Fruit fly (Drosophila melanogaster) whole organism, embryonic: ENCODE measurements around the gene CG15741.
A peak's percentile ranks its signal among the peaks of the same experiment; 100 is the strongest.

Experiments
- Aef1 ChIP-seq: fragments of 200-800 bp; sonication (Bioruptor generic); IDR thresholded peaks from 3 replicates; pipeline ENCODE4 v1.3.6; 2022; ENCODE audit warnings: missing biosample characterization, missing genetic modification characterization
- B-H2 ChIP-seq: fragments of 200-800 bp; sonication (Bioruptor generic); optimal IDR thresholded peaks from 2 replicates; lab custom pipeline; 2018; ENCODE audit warnings: missing biosample characterization, mild to moderate bottlenecking, missing genetic modification characterization
- BtbVII ChIP-seq: fragments of 200-800 bp; sonication (Bioruptor generic); optimal IDR thresholded peaks from 3 replicates; lab custom pipeline; 2017; ENCODE audit warnings: missing biosample characterization, mild to moderate bottlenecking, missing genetic modification characterization
- Bteb2 ChIP-seq: fragments of 200-800 bp; sonication (Bioruptor generic); optimal IDR thresholded peaks from 2 replicates; lab custom pipeline; 2016; ENCODE audit warnings: missing biosample characterization, missing genetic modification characterization
- CG11723 ChIP-seq: fragments of 200-800 bp; sonication (Bioruptor generic); optimal IDR thresholded peaks from 2 replicates; lab custom pipeline; 2017; ENCODE audit warnings: missing biosample characterization, mild to moderate bottlenecking, missing genetic modification characterization
- CG13287 ChIP-seq: fragments of 200-800 bp; sonication (Bioruptor generic); IDR thresholded peaks from 2 replicates; pipeline ENCODE4 v1.3.6; 2022; ENCODE audit warnings: missing biosample characterization, missing genetic modification characterization; ENCODE audit not compliant: partially characterized antibody
- CG14860 ChIP-seq: fragments of 200-800 bp; sonication (Bioruptor generic); IDR thresholded peaks from 3 replicates; pipeline ENCODE4 v1.3.6; 2022; ENCODE audit warnings: missing biosample characterization, missing genetic modification characterization; ENCODE audit not compliant: partially characterized antibody
- CG15073 ChIP-seq: fragments of 200-800 bp; sonication (Bioruptor generic); optimal IDR thresholded peaks from 2 replicates; lab custom pipeline; 2016; ENCODE audit warnings: missing biosample characterization, missing genetic modification characterization
- CG15696 ChIP-seq: fragments of 200-800 bp; sonication (Bioruptor generic); optimal IDR thresholded peaks from 2 replicates; lab custom pipeline; 2019; ENCODE audit warnings: missing biosample characterization, mild to moderate bottlenecking, missing genetic modification characterization, moderate library complexity
- CG17186 ChIP-seq: fragments of 200-800 bp; sonication (Bioruptor generic); optimal IDR thresholded peaks from 3 replicates; lab custom pipeline; 2017; ENCODE audit warnings: missing biosample characterization, missing genetic modification reagents, missing genetic modification characterization
- CG17361 ChIP-seq: fragments of 200-800 bp; sonication (Bioruptor generic); IDR thresholded peaks from 3 replicates; pipeline ENCODE4 v1.3.6; 2022; ENCODE audit warnings: missing biosample characterization, missing genetic modification characterization
- CG18599 ChIP-seq: fragments of 200-800 bp; sonication (Bioruptor generic); optimal IDR thresholded peaks from 3 replicates; lab custom pipeline; 2017; ENCODE audit warnings: missing biosample characterization, missing genetic modification characterization, mild to moderate bottlenecking, moderate library complexity, missing genetic modification reagents
- CG2120 ChIP-seq: fragments of 200-800 bp; sonication (Bioruptor generic); optimal IDR thresholded peaks from 3 replicates; lab custom pipeline; 2016; ENCODE audit warnings: missing biosample characterization, missing genetic modification characterization
- CG3065 ChIP-seq: fragments of 200-800 bp; sonication (Bioruptor generic); optimal IDR thresholded peaks from 2 replicates; lab custom pipeline; 2016; ENCODE audit warnings: missing biosample characterization, missing genetic modification characterization
- CG3163 ChIP-seq: fragments of 200-800 bp; sonication (Bioruptor generic); optimal IDR thresholded peaks from 3 replicates; lab custom pipeline; 2016; ENCODE audit warnings: missing biosample characterization, missing genetic modification characterization
- CG32532 ChIP-seq: fragments of 200-800 bp; sonication (Bioruptor generic); IDR thresholded peaks from 2 replicates; pipeline ENCODE4 v1.3.6; 2022; ENCODE audit warnings: missing biosample characterization, missing genetic modification characterization
- CG32772 ChIP-seq: fragments of 200-800 bp; sonication (Bioruptor generic); IDR thresholded peaks from 2 replicates; pipeline ENCODE4 v1.3.6; 2022; ENCODE audit warnings: missing biosample characterization, missing genetic modification characterization
- CG3995 ChIP-seq: fragments of 200-800 bp; sonication (Bioruptor generic); optimal IDR thresholded peaks from 3 replicates; lab custom pipeline; 2016; ENCODE audit warnings: missing biosample characterization, missing genetic modification characterization
- CG4282 ChIP-seq: fragments of 200-800 bp; sonication (Bioruptor generic); optimal IDR thresholded peaks from 2 replicates; lab custom pipeline; 2016; ENCODE audit warnings: missing biosample characterization, missing genetic modification characterization
- CG4854 ChIP-seq: fragments of 200-800 bp; sonication (Bioruptor generic); optimal IDR thresholded peaks from 2 replicates; lab custom pipeline; 2016; ENCODE audit warnings: missing biosample characterization, missing genetic modification characterization, inconsistent platforms
- CG7357 ChIP-seq: fragments of 200-800 bp; sonication (Bioruptor generic); IDR thresholded peaks from 3 replicates; pipeline ENCODE4 v1.3.6; 2022; ENCODE audit warnings: missing biosample characterization, missing genetic modification characterization
- Doc2 ChIP-seq: fragments of 200-800 bp; sonication (Bioruptor generic); IDR thresholded peaks from 2 replicates; pipeline ENCODE4 v1.3.6; 2022; ENCODE audit warnings: missing biosample characterization, missing genetic modification characterization
- Gsc ChIP-seq: fragments of 200-800 bp; sonication (Bioruptor generic); IDR thresholded peaks from 2 replicates; pipeline ENCODE4 v1.3.6; 2022; ENCODE audit warnings: missing biosample characterization, missing genetic modification characterization
- HLH3B ChIP-seq: fragments of 200-800 bp; sonication (Bioruptor generic); IDR thresholded peaks from 2 replicates; pipeline ENCODE4 v1.3.6; 2022; ENCODE audit warnings: missing biosample characterization, missing genetic modification characterization
- Hr51 ChIP-seq, 2 experiments: fragments of 200-800 bp; sonication (Bioruptor generic); optimal IDR thresholded peaks; 2 replicates in 1 of 2; 3 replicates in 1 of 2; lab custom pipeline; 2016 to 2018; ENCODE audit warnings: missing biosample characterization in 2 of 2, missing genetic modification characterization in 2 of 2, mild to moderate bottlenecking in 1 of 2, moderate library complexity in 1 of 2
- Hr78 ChIP-seq, 2 experiments: fragments of 200-800 bp in 1 of 2; fragments of >200 bp in 1 of 2; sonication (Bioruptor generic) in 1 of 2; optimal IDR thresholded peaks; 2 replicates each; lab custom pipeline; 2017 to 2019; ENCODE audit warnings: missing biosample characterization in 2 of 2, missing genetic modification characterization in 2 of 2, mild to moderate bottlenecking in 1 of 2, moderate library complexity in 1 of 2
- MESR4 ChIP-seq: fragments of 200-800 bp; sonication (Bioruptor generic); optimal IDR thresholded peaks from 2 replicates; lab custom pipeline; 2018; ENCODE audit warnings: missing biosample characterization, mild to moderate bottlenecking, missing genetic modification characterization, moderate library complexity
- Max ChIP-seq: fragments of 200-800 bp; sonication (Bioruptor generic); optimal IDR thresholded peaks from 2 replicates; lab custom pipeline; 2016; ENCODE audit warnings: missing biosample characterization, mild to moderate bottlenecking, missing genetic modification characterization
- Meics ChIP-seq: fragments of 200-800 bp; sonication (Bioruptor generic); optimal IDR thresholded peaks from 2 replicates; lab custom pipeline; 2017; ENCODE audit warnings: missing biosample characterization, mild to moderate bottlenecking, missing genetic modification characterization
- Oaz ChIP-seq: fragments of 200-800 bp; sonication (Bioruptor generic); IDR thresholded peaks from 2 replicates; pipeline ENCODE4 v1.3.6; 2022; ENCODE audit warnings: missing biosample characterization, missing genetic modification characterization
- ac ChIP-seq: fragments of 200-800 bp; sonication (Bioruptor generic); optimal IDR thresholded peaks from 3 replicates; lab custom pipeline; 2017; ENCODE audit warnings: missing biosample characterization, mild to moderate bottlenecking, missing genetic modification characterization
- cg ChIP-seq: fragments of 200-800 bp; sonication (Bioruptor generic); optimal IDR thresholded peaks from 3 replicates; lab custom pipeline; 2019; ENCODE audit warnings: missing biosample characterization, mild to moderate bottlenecking, missing genetic modification characterization, moderate library complexity
- chif ChIP-seq, 2 experiments: fragments of 200-800 bp; sonication (Bioruptor generic); optimal IDR thresholded peaks; 3 replicates each; lab custom pipeline; 2016; ENCODE audit warnings: missing biosample characterization in 2 of 2, missing genetic modification characterization in 2 of 2
- chinmo ChIP-seq: fragments of 200-800 bp; sonication (Bioruptor generic); IDR thresholded peaks from 4 replicates; pipeline ENCODE4 v1.3.6; 2022; ENCODE audit warnings: missing biosample characterization, missing genetic modification characterization; ENCODE audit not compliant: partially characterized antibody
- croc ChIP-seq: fragments of 200-800 bp; sonication (Bioruptor generic); conservative IDR thresholded peaks from 3 replicates; pipeline ENCODE4 v1.3.6; 2022; ENCODE audit warnings: missing biosample characterization, missing genetic modification characterization
- eve ChIP-seq, 2 experiments: fragments of >200 bp; optimal IDR thresholded peaks; 2 replicates each; lab custom pipeline; 2017; ENCODE audit warnings: missing biosample characterization in 2 of 2, missing genetic modification characterization in 2 of 2
- h ChIP-seq: fragments of >200 bp; optimal IDR thresholded peaks from 2 replicates; lab custom pipeline; 2017
- hb ChIP-seq: fragments of 200-800 bp; sonication (Bioruptor generic); IDR thresholded peaks from 3 replicates; pipeline ENCODE4 v1.3.6; 2022; ENCODE audit warnings: missing biosample characterization, missing genetic modification characterization; ENCODE audit not compliant: partially characterized antibody
- jing ChIP-seq: fragments of 200-800 bp; sonication (Bioruptor generic); optimal IDR thresholded peaks from 2 replicates; lab custom pipeline; 2018; ENCODE audit warnings: missing biosample characterization, mild to moderate bottlenecking, missing genetic modification characterization
- lola ChIP-seq, 3 experiments: fragments of >200 bp in 2 of 3; fragments of 200-800 bp in 1 of 3; sonication (Bioruptor generic) in 1 of 3; optimal IDR thresholded peaks; 2 replicates each; lab custom pipeline; 2017 to 2019; ENCODE audit warnings: missing biosample characterization in 3 of 3, missing genetic modification characterization in 3 of 3, mild to moderate bottlenecking in 1 of 3, moderate library complexity in 1 of 3
- lov ChIP-seq, 2 experiments: fragments of 200-800 bp in 1 of 2; fragments of >200 bp in 1 of 2; sonication (Bioruptor generic) in 1 of 2; IDR thresholded peaks in 1 of 2; optimal IDR thresholded peaks in 1 of 2; 2 replicates in 1 of 2; 3 replicates in 1 of 2; pipeline versions ENCODE4 v1.3.6 to Lab custom; 2017 to 2022; ENCODE audit warnings: missing biosample characterization in 1 of 2, missing genetic modification characterization in 1 of 2
- salm ChIP-seq: fragments of 200-800 bp; sonication (Bioruptor generic); optimal IDR thresholded peaks from 2 replicates; lab custom pipeline; 2018; ENCODE audit warnings: missing biosample characterization, mild to moderate bottlenecking, missing genetic modification characterization
- sc ChIP-seq, 3 experiments: fragments of >200 bp in 2 of 3; fragments of 200-800 bp in 1 of 3; sonication (Bioruptor generic) in 1 of 3; optimal IDR thresholded peaks; 2 replicates in 2 of 3; 3 replicates in 1 of 3; lab custom pipeline; 2017; ENCODE audit warnings: mild to moderate bottlenecking in 1 of 3, missing biosample characterization in 1 of 3, missing genetic modification characterization in 1 of 3, missing genetic modification reagents in 1 of 3
- sug ChIP-seq: fragments of 200-800 bp; optimal IDR thresholded peaks from 2 replicates; lab custom pipeline; 2019; ENCODE audit warnings: missing biosample characterization, mild to moderate bottlenecking, missing genetic modification characterization, moderate library complexity
- tin ChIP-seq: fragments of 200-800 bp; sonication (Bioruptor generic); optimal IDR thresholded peaks from 3 replicates; lab custom pipeline; 2016; ENCODE audit warnings: missing biosample characterization, missing genetic modification characterization
- toy ChIP-seq: fragments of 200-800 bp; sonication (Bioruptor generic); IDR thresholded peaks from 2 replicates; pipeline ENCODE4 v1.3.6; 2022; ENCODE audit warnings: missing biosample characterization, missing genetic modification characterization
- tx ChIP-seq: fragments of 200-800 bp; sonication (Bioruptor generic); optimal IDR thresholded peaks from 2 replicates; lab custom pipeline; 2016; ENCODE audit warnings: missing biosample characterization, missing genetic modification characterization
- unc-4 ChIP-seq: fragments of 200-800 bp; sonication (Bioruptor generic); IDR thresholded peaks from 2 replicates; pipeline ENCODE4 v1.3.6; 2022; ENCODE audit warnings: missing biosample characterization, missing genetic modification characterization; ENCODE audit not compliant: partially characterized antibody

Gene CG15741

DNA sequence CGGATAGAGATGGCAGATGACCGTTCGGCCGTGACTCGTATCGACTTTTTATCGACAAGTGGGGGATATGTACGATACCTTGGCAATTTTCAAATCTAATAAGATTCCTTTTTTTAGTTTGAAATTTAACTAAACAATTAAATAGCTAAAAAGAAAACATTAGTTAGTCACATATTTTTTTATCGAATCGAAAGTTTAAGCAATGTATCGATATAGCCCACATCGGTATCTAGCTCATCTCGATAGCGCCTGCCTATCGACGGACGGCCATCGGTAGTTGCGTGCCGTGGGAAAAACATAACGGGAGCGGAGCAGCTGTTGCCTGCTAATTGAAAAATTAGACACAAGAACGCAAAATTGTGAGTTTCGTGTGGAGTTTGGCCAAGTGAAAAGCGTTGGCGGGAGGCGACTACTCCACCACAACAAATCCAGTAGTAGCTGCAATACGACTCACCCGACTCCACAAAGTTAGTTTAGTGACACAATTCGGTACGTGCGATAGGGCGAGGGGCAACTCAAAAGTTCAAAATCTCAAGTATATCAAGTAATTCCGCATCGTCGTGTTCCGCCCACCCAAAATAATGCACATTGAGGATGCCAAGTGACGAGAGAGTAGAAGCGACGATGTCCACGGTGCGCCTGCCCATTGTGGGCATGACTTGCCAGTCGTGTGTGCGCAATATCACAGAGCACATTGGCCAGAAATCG lies 17.1 kb upstream of the CG15741 start, which contains the start of the genes CG10347 and ATP7 (continued):
- TF ChIP-seq CG32532 (GFP tag; lab: Robert Waterston, UW) (no peak), Gsc (GFP tag; lab: Robert Waterston, UW) (no peak), CG3163 (GFP tag; lab: Kevin White, UChicago) (peak; percentile 37), ac (no peak), CG15073 (no peak), jing (GFP tag; lab: Kevin White, UChicago) (no peak), chinmo (GFP tag; lab: Robert Waterston, UW) (peak; percentile 80; the same call in 2 of the 4 replicates), Hr51 (GFP tag; optimal IDR thresholded peaks at IDR 0.05; lab: Kevin White, UChicago) (peak; percentile 17 to 21), CG32772 (GFP tag; lab: Robert Waterston, UW) (no peak), BtbVII (GFP tag; lab: Kevin White, UChicago) (no peak), Meics (GFP tag; lab: Kevin White, UChicago) (no peak), Aef1 (GFP tag; lab: Robert Waterston, UW) (no peak), eve (GFP tag; optimal IDR thresholded peaks at IDR 0.05; lab: Kevin White, UChicago) (no peak), Max (GFP tag; lab: Kevin White, UChicago) (peak; percentile 26), Hr78 (GFP tag; optimal IDR thresholded peaks at IDR 0.05; lab: Kevin White, UChicago) (no peak), CG11723 (no peak), CG18599 (GFP tag; lab: Kevin White, UChicago) (peak; percentile 23), Oaz (GFP tag; lab: Robert Waterston, UW) (no peak), Doc2 (GFP tag; lab: Robert Waterston, UW) (no peak), HLH3B (GFP tag; lab: Robert Waterston, UW) (no peak), CG2120 (GFP tag; lab: Kevin White, UChicago) (peak; percentile 62), sc (optimal IDR thresholded peaks at IDR 0.05; lab: Kevin White, UChicago) (no peak), sc (GFP tag; optimal IDR thresholded peaks at IDR 0.05; lab: Kevin White, UChicago) (no peak), h (lab: Kevin White, UChicago) (no peak), lov (optimal IDR thresholded peaks at IDR 0.05; lab: Kevin White, UChicago) (no peak), lov (GFP tag; IDR thresholded peaks at IDR 0.05; lab: Robert Waterston, UW) (no peak), cg (GFP tag; lab: Kevin White, UChicago) (no peak), lola (GFP tag; optimal IDR thresholded peaks at IDR 0.05; lab: Kevin White, UChicago) (peak in 1 of 3 experiments; percentile 5), CG4854 (GFP tag; lab: Kevin White, UChicago) (no peak), sug (peak; percentile 49), B-H2 (GFP tag; lab: Kevin White, UChicago) (peak; percentile 38), tx (GFP tag; lab: Kevin White, UChicago) (peak; percentile 13), hb (GFP tag; lab: Robert Waterston, UW) (peak; percentile 80), CG15696 (tag; lab: Kevin White, UChicago) (peak; percentile 1), unc-4 (GFP tag; lab: Robert Waterston, UW) (peak; percentile 93), CG4282 (GFP tag; lab: Kevin White, UChicago) (no peak), CG13287 (peak; percentile 96), tin (peak; percentile 25), CG3065 (GFP tag; lab: Kevin White, UChicago) (no peak), croc (GFP tag; lab: Robert Waterston, UW) (no peak), CG3995 (peak; percentile 94), CG17186 (GFP tag; lab: Kevin White, UChicago) (peak; percentile 15), chif (GFP tag; optimal IDR thresholded peaks at IDR 0.05; lab: Kevin White, UChicago) (no peak), CG17361 (GFP tag; lab: Robert Waterston, UW) (0 out of 3 replicates have a peak, but pooled peaks have one; percentile 11), toy (GFP tag; lab: Robert Waterston, UW) (no peak), salm (tag; lab: Kevin White, UChicago) (no peak), CG7357 (no peak), Bteb2 (GFP tag; lab: Kevin White, UChicago) (peak; percentile 13), MESR4 (GFP tag; lab: Kevin White, UChicago) (peak; percentile 74), CG14860 (peak; percentile 94)
